Worm (Caenorhabditis elegans) whole organism, early embryonic: ENCODE results near the gene dpy-22.

Source experiments
- B0310.2 ChIP-seq: sonication (generic microtip); optimal IDR thresholded peaks from 2 replicates; lab custom pipeline; 2016; ENCODE audit warnings: mild to moderate bottlenecking, missing genetic modification characterization, missing compliant biosample characterization
- F13C5.2 ChIP-seq: sonication (generic microtip); optimal IDR thresholded peaks from 2 replicates; lab custom pipeline; 2017; ENCODE audit warnings: mild to moderate bottlenecking, missing genetic modification characterization, inconsistent platforms, missing compliant biosample characterization
- aly-1 ChIP-seq: sonication (generic microtip); optimal IDR thresholded peaks from 2 replicates; lab custom pipeline; 2016; ENCODE audit warnings: missing genetic modification characterization, missing compliant biosample characterization
- ama-1 ChIP-seq: fragments of 150-350 bp; optimal IDR thresholded peaks from 2 replicates; lab custom pipeline; 2014
- ceh-13 ChIP-seq: fragments of 200-800 bp; sonication (Bioruptor generic); optimal IDR thresholded peaks from 2 replicates; lab custom pipeline; 2018; ENCODE audit warnings: mild to moderate bottlenecking, missing genetic modification characterization, missing compliant biosample characterization
- ceh-36 ChIP-seq: sonication (generic microtip); optimal IDR thresholded peaks from 2 replicates; lab custom pipeline; 2016; ENCODE audit warnings: missing genetic modification characterization, inconsistent platforms, missing compliant biosample characterization
- flt-1 ChIP-seq: fragments of 200-800 bp; sonication (Bioruptor generic); IDR thresholded peaks from 2 replicates; pipeline ENCODE4 v1.3.6; 2022; ENCODE audit warnings: missing genetic modification characterization, missing compliant biosample characterization
- hnd-1 ChIP-seq: sonication (generic microtip); optimal IDR thresholded peaks from 2 replicates; lab custom pipeline; 2016; ENCODE audit warnings: missing genetic modification characterization, missing compliant biosample characterization
- sea-1 ChIP-seq: fragments of 200-800 bp; sonication (Bioruptor generic); conservative IDR thresholded peaks from 2 replicates; pipeline ENCODE4 v1.3.6; 2022; ENCODE audit warnings: missing genetic modification characterization, missing compliant biosample characterization
- tbx-11 ChIP-seq: fragments of 200-800 bp; sonication (Bioruptor generic); IDR thresholded peaks from 2 replicates; pipeline ENCODE4 v1.3.6; 2022; ENCODE audit warnings: missing genetic modification characterization, missing compliant biosample characterization
- tbx-37 ChIP-seq: fragments of 200-800 bp; sonication (Bioruptor generic); conservative IDR thresholded peaks from 2 replicates; pipeline ENCODE4 v1.3.6; 2022; ENCODE audit warnings: missing genetic modification reagents, missing genetic modification characterization, missing compliant biosample characterization
- tra-4 ChIP-seq: sonication (generic microtip); optimal IDR thresholded peaks from 2 replicates; lab custom pipeline; 2017; ENCODE audit warnings: missing genetic modification characterization, missing compliant biosample characterization

DNA sequence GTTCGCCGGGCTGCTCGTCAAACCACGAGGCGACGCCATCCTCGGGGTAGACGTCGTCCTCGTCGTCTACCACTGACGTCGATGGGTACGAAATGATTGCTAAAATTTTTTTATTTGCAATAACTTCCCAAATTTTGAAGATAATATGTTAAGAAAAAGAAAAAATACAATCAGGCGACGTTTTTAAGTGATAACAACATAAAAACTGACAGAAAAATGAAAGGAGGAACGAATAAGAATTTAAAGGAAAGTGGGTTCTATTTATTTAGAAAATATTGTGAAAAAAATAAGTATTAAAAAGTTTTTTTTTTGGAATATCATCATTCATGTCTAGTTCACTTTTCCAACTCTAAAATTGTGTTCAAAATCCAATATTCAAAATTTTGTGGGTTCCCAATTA, at the start of gene dpy-22:
- TF ChIP-seq sea-1 (GFP tag; lab: Robert Waterston, UW) (no peak), ama-1 (lab: Kevin White, UChicago) (no peak), B0310.2 (tag; lab: Kevin White, UChicago) (no peak), aly-1 (tag; lab: Kevin White, UChicago) (no peak), ceh-13 (GFP tag; lab: Kevin White, UChicago) (no peak), tra-4 (no peak), ceh-36 (tag; lab: Kevin White, UChicago) (no peak), tbx-37 (GFP tag; lab: Robert Waterston, UW) (no peak), hnd-1 (tag; lab: Kevin White, UChicago) (no peak), F13C5.2 (tag; lab: Kevin White, UChicago) (no peak), flt-1 (GFP tag; lab: Robert Waterston, UW) (no peak), tbx-11 (GFP tag; lab: Robert Waterston, UW) (no peak)
